Fruit fly (Drosophila melanogaster) whole organism, embryonic: Measurements from ENCODE around the gene pall.

Experiments
- Abd-B ChIP-seq: fragments of 200-800 bp; sonication (Bioruptor generic); optimal IDR thresholded peaks from 2 replicates; lab custom pipeline; 2018; ENCODE audit warnings: missing biosample characterization, mild to moderate bottlenecking, missing genetic modification characterization, moderate library complexity
- BEAF-32 ChIP-seq: fragments of 200-800 bp; sonication (Bioruptor generic); optimal IDR thresholded peaks from 3 replicates; lab custom pipeline; 2017; ENCODE audit warnings: missing biosample characterization, missing genetic modification characterization, mild to moderate bottlenecking, moderate library complexity, missing genetic modification reagents
- CG10565 ChIP-seq: fragments of 200-800 bp; sonication (Bioruptor generic); optimal IDR thresholded peaks from 3 replicates; lab custom pipeline; 2016; ENCODE audit warnings: missing biosample characterization, mild to moderate bottlenecking, missing genetic modification characterization
- CG10979 ChIP-seq: fragments of 200-800 bp; sonication (Bioruptor generic); optimal IDR thresholded peaks from 2 replicates; lab custom pipeline; 2018; ENCODE audit warnings: missing biosample characterization, mild to moderate bottlenecking, missing genetic modification characterization, moderate library complexity
- CG11398 ChIP-seq: fragments of 200-800 bp; sonication (Bioruptor generic); optimal IDR thresholded peaks from 2 replicates; lab custom pipeline; 2016; ENCODE audit warnings: missing biosample characterization, missing genetic modification characterization
- CG12769 ChIP-seq: fragments of 200-800 bp; sonication (Bioruptor generic); optimal IDR thresholded peaks from 2 replicates; lab custom pipeline; 2019; ENCODE audit warnings: missing biosample characterization, mild to moderate bottlenecking, missing genetic modification characterization, moderate library complexity
- CG13123 ChIP-seq: fragments of 200-800 bp; sonication (Bioruptor generic); optimal IDR thresholded peaks from 2 replicates; lab custom pipeline; 2016; ENCODE audit warnings: missing biosample characterization, missing genetic modification characterization
- CG17328 ChIP-seq: fragments of 200-800 bp; sonication (Bioruptor generic); IDR thresholded peaks from 2 replicates; pipeline ENCODE4 v1.3.6; 2022; ENCODE audit warnings: missing biosample characterization, missing genetic modification characterization
- CG34422 ChIP-seq: fragments of 200-800 bp; sonication (Bioruptor generic); IDR thresholded peaks from 3 replicates; pipeline ENCODE4 v1.3.6; 2022; ENCODE audit warnings: missing biosample characterization, missing genetic modification characterization
- CG4854 ChIP-seq: fragments of 200-800 bp; sonication (Bioruptor generic); optimal IDR thresholded peaks from 2 replicates; lab custom pipeline; 2016; ENCODE audit warnings: missing biosample characterization, missing genetic modification characterization, inconsistent platforms
- CG7839 ChIP-seq: fragments of 200-800 bp; sonication (Bioruptor generic); optimal IDR thresholded peaks from 3 replicates; lab custom pipeline; 2018; ENCODE audit warnings: missing biosample characterization, mild to moderate bottlenecking, missing genetic modification characterization, moderate library complexity
- CG9817 ChIP-seq: fragments of 200-800 bp; sonication (Bioruptor generic); optimal IDR thresholded peaks from 2 replicates; lab custom pipeline; 2018; ENCODE audit warnings: missing biosample characterization, mild to moderate bottlenecking, missing genetic modification characterization, moderate library complexity
- CrebB ChIP-seq: fragments of 200-800 bp; sonication (Bioruptor generic); optimal IDR thresholded peaks from 3 replicates; lab custom pipeline; 2018; ENCODE audit warnings: missing biosample characterization, mild to moderate bottlenecking, missing genetic modification characterization
- Dbx ChIP-seq: fragments of 200-800 bp; sonication (Bioruptor generic); IDR thresholded peaks from 3 replicates; pipeline ENCODE4 v1.3.6; 2022; ENCODE audit warnings: missing biosample characterization, missing genetic modification characterization
- Dfd ChIP-seq, 2 experiments: fragments of >200 bp; optimal IDR thresholded peaks; 2 replicates each; lab custom pipeline; 2017; ENCODE audit warnings: missing biosample characterization in 2 of 2, missing genetic modification characterization in 2 of 2
- Doc3 ChIP-seq: fragments of 200-800 bp; sonication (Bioruptor generic); IDR thresholded peaks from 3 replicates; pipeline ENCODE4 v1.3.6; 2022; ENCODE audit warnings: missing biosample characterization, missing genetic modification characterization; ENCODE audit not compliant: partially characterized antibody
- Drgx ChIP-seq: fragments of 200-800 bp; sonication (Bioruptor generic); IDR thresholded peaks from 2 replicates; pipeline ENCODE4 v1.3.6; 2022; ENCODE audit warnings: missing biosample characterization, missing genetic modification characterization
- Fer1 ChIP-seq: fragments of 200-800 bp; sonication (Bioruptor generic); optimal IDR thresholded peaks from 2 replicates; lab custom pipeline; 2017; ENCODE audit warnings: missing biosample characterization, mild to moderate bottlenecking, missing genetic modification characterization
- Fer2 ChIP-seq: fragments of 200-800 bp; sonication (Bioruptor generic); optimal IDR thresholded peaks from 2 replicates; lab custom pipeline; 2018; ENCODE audit warnings: missing biosample characterization, mild to moderate bottlenecking, missing genetic modification characterization, moderate library complexity
- H15 ChIP-seq: fragments of 200-800 bp; sonication (Bioruptor generic); IDR thresholded peaks from 3 replicates; pipeline ENCODE4 v1.3.6; 2022; ENCODE audit warnings: missing biosample characterization, missing genetic modification characterization
- Hr51 ChIP-seq, 2 experiments: fragments of 200-800 bp; sonication (Bioruptor generic); optimal IDR thresholded peaks; 2 replicates in 1 of 2; 3 replicates in 1 of 2; lab custom pipeline; 2016 to 2018; ENCODE audit warnings: missing biosample characterization in 2 of 2, missing genetic modification characterization in 2 of 2, mild to moderate bottlenecking in 1 of 2, moderate library complexity in 1 of 2
- Med ChIP-seq: fragments of 200-800 bp; sonication (Bioruptor generic); peaks from one replicate; lab custom pipeline; 2016; ENCODE audit warnings: missing biosample characterization, missing genetic modification characterization, mild to moderate bottlenecking, inconsistent platforms, moderate library complexity
- Meics ChIP-seq: fragments of 200-800 bp; sonication (Bioruptor generic); optimal IDR thresholded peaks from 2 replicates; lab custom pipeline; 2017; ENCODE audit warnings: missing biosample characterization, mild to moderate bottlenecking, missing genetic modification characterization
- Myb ChIP-seq: fragments of 200-800 bp; sonication (Bioruptor generic); optimal IDR thresholded peaks from 2 replicates; lab custom pipeline; 2016; ENCODE audit warnings: missing biosample characterization, missing genetic modification characterization
- Ssrp ChIP-seq: fragments of 200-800 bp; sonication (Bioruptor generic); optimal IDR thresholded peaks from 2 replicates; lab custom pipeline; 2018; ENCODE audit warnings: missing biosample characterization, mild to moderate bottlenecking, missing genetic modification characterization, moderate library complexity
- ap ChIP-seq: fragments of 200-800 bp; sonication (Bioruptor generic); IDR thresholded peaks from 2 replicates; pipeline ENCODE4 v1.3.6; 2022; ENCODE audit warnings: missing biosample characterization, missing genetic modification characterization
- ash1 ChIP-seq: fragments of 200-800 bp; sonication (Bioruptor generic); optimal IDR thresholded peaks from 2 replicates; lab custom pipeline; 2018; ENCODE audit warnings: missing biosample characterization, mild to moderate bottlenecking, missing genetic modification characterization
- bab2 ChIP-seq: fragments of 200-800 bp; sonication (Bioruptor generic); optimal IDR thresholded peaks from 2 replicates; lab custom pipeline; 2016; ENCODE audit warnings: missing biosample characterization, missing genetic modification characterization
- bbx ChIP-seq: fragments of 200-800 bp; sonication (Bioruptor generic); IDR thresholded peaks from 2 replicates; pipeline ENCODE4 v1.3.6; 2022; ENCODE audit warnings: missing biosample characterization, missing genetic modification characterization; ENCODE audit not compliant: partially characterized antibody
- corto ChIP-seq: fragments of 200-800 bp; sonication (Bioruptor generic); optimal IDR thresholded peaks from 2 replicates; lab custom pipeline; 2016; ENCODE audit warnings: missing biosample characterization, mild to moderate bottlenecking, missing genetic modification characterization, moderate library complexity
- crol ChIP-seq: fragments of 200-800 bp; sonication (Bioruptor generic); IDR thresholded peaks from 2 replicates; pipeline ENCODE4 v1.3.6; 2022; ENCODE audit warnings: missing biosample characterization, missing genetic modification characterization
- da ChIP-seq: fragments of 200-800 bp; sonication (Bioruptor generic); optimal IDR thresholded peaks from 2 replicates; lab custom pipeline; 2016; ENCODE audit warnings: missing biosample characterization, missing genetic modification characterization
- fd64A ChIP-seq: fragments of 200-800 bp; sonication (Bioruptor generic); optimal IDR thresholded peaks from 3 replicates; lab custom pipeline; 2018; ENCODE audit warnings: missing biosample characterization, mild to moderate bottlenecking, missing genetic modification characterization
- gce ChIP-seq: fragments of 200-800 bp; sonication (Bioruptor generic); IDR thresholded peaks from 3 replicates; pipeline ENCODE4 v1.3.6; 2022; ENCODE audit warnings: missing biosample characterization, missing genetic modification characterization
- gcm ChIP-seq: fragments of 200-800 bp; sonication (Bioruptor generic); optimal IDR thresholded peaks from 2 replicates; lab custom pipeline; 2019; ENCODE audit warnings: missing biosample characterization, mild to moderate bottlenecking, missing genetic modification characterization, moderate library complexity
- gem ChIP-seq: fragments of 200-800 bp; sonication (Bioruptor generic); optimal IDR thresholded peaks from 2 replicates; lab custom pipeline; 2019; ENCODE audit warnings: missing biosample characterization, mild to moderate bottlenecking, missing genetic modification characterization, moderate library complexity
- ham ChIP-seq: fragments of 200-800 bp; sonication (Bioruptor generic); IDR thresholded peaks from 2 replicates; pipeline ENCODE4 v1.3.6; 2022; ENCODE audit warnings: missing biosample characterization, missing genetic modification characterization
- insv ChIP-seq, 2 experiments: fragments of 200-800 bp; sonication (Bioruptor generic); optimal IDR thresholded peaks; 3 replicates each; lab custom pipeline; 2016 to 2018; ENCODE audit warnings: missing biosample characterization in 2 of 2, missing genetic modification characterization in 2 of 2
- kah ChIP-seq: fragments of 200-800 bp; sonication (Bioruptor generic); optimal IDR thresholded peaks from 2 replicates; lab custom pipeline; 2018; ENCODE audit warnings: missing biosample characterization, mild to moderate bottlenecking, missing genetic modification characterization
- lab ChIP-seq: fragments of 200-800 bp; sonication (Bioruptor generic); optimal IDR thresholded peaks from 3 replicates; lab custom pipeline; 2017; ENCODE audit warnings: missing biosample characterization, missing genetic modification characterization, mild to moderate bottlenecking, moderate library complexity, missing genetic modification reagents
- lola ChIP-seq, 3 experiments: fragments of >200 bp in 2 of 3; fragments of 200-800 bp in 1 of 3; sonication (Bioruptor generic) in 1 of 3; optimal IDR thresholded peaks; 2 replicates each; lab custom pipeline; 2017 to 2019; ENCODE audit warnings: missing biosample characterization in 3 of 3, missing genetic modification characterization in 3 of 3, mild to moderate bottlenecking in 1 of 3, moderate library complexity in 1 of 3
- luna ChIP-seq: fragments of 200-800 bp; sonication (Bioruptor generic); optimal IDR thresholded peaks from 2 replicates; lab custom pipeline; 2016; ENCODE audit warnings: missing biosample characterization, missing genetic modification characterization
- pzg ChIP-seq: fragments of 200-800 bp; sonication (Bioruptor generic); optimal IDR thresholded peaks from 3 replicates; lab custom pipeline; 2018; ENCODE audit warnings: missing biosample characterization, mild to moderate bottlenecking, missing genetic modification characterization, moderate library complexity
- sisA ChIP-seq: fragments of 200-800 bp; sonication (Bioruptor generic); IDR thresholded peaks from 2 replicates; pipeline ENCODE4 v1.3.6; 2022; ENCODE audit warnings: missing biosample characterization, missing genetic modification characterization
- sr ChIP-seq: fragments of 200-800 bp; sonication (Bioruptor generic); IDR thresholded peaks from 3 replicates; pipeline ENCODE4 v1.3.6; 2022; ENCODE audit warnings: missing biosample characterization, missing genetic modification characterization
- stc ChIP-seq: fragments of 200-800 bp; sonication (Bioruptor generic); IDR thresholded peaks from 2 replicates; pipeline ENCODE4 v1.3.6; 2022; ENCODE audit warnings: missing biosample characterization, missing genetic modification characterization
- stwl ChIP-seq: fragments of 200-800 bp; sonication (Bioruptor generic); optimal IDR thresholded peaks from 3 replicates; lab custom pipeline; 2018; ENCODE audit warnings: missing biosample characterization, mild to moderate bottlenecking, missing genetic modification characterization, moderate library complexity
- tio ChIP-seq: fragments of 200-800 bp; sonication (Bioruptor generic); optimal IDR thresholded peaks from 2 replicates; lab custom pipeline; 2017; ENCODE audit warnings: missing biosample characterization, missing genetic modification characterization, inconsistent platforms
- usp ChIP-seq: fragments of >200 bp; optimal IDR thresholded peaks from 2 replicates; lab custom pipeline; 2017; ENCODE audit warnings: missing biosample characterization, missing genetic modification characterization
- zf30C ChIP-seq: fragments of 200-800 bp; sonication (Bioruptor generic); optimal IDR thresholded peaks from 3 replicates; lab custom pipeline; 2018; ENCODE audit warnings: missing biosample characterization, mild to moderate bottlenecking, missing genetic modification characterization

Gene pall

dm6 chr3L:9455819-9456388 is 31.7 kb downstream of the pall start, which contains the start of the genes phol and CG3552 (continued):
- TF ChIP-seq insv (GFP tag; optimal IDR thresholded peaks at IDR 0.05; lab: Kevin White, UChicago) (peak in 1 of 2 experiments; percentile 17), bbx (GFP tag; lab: Robert Waterston, UW) (0 out of 2 replicates have a peak, but pooled peaks have one; percentile 27), crol (GFP tag; lab: Robert Waterston, UW) (peak; percentile 25; the same call in 1 of the 2 replicates), fd64A (GFP tag; lab: Kevin White, UChicago) (no peak), CG11398 (GFP tag; lab: Kevin White, UChicago) (no peak), lab (GFP tag; lab: Kevin White, UChicago) (peak; percentile 35), Abd-B (GFP tag; lab: Kevin White, UChicago) (peak; percentile 18), sr (no peak), da (GFP tag; lab: Kevin White, UChicago) (no peak), luna (GFP tag; lab: Kevin White, UChicago) (no peak), stc (no peak), Med (peak; percentile 82), Meics (GFP tag; lab: Kevin White, UChicago) (no peak), gcm (GFP tag; lab: Kevin White, UChicago) (no peak), kah (GFP tag; lab: Kevin White, UChicago) (no peak), Ssrp (tag; lab: Kevin White, UChicago) (no peak), Hr51 (GFP tag; optimal IDR thresholded peaks at IDR 0.05; lab: Kevin White, UChicago) (no peak), CG4854 (no peak), CG7839 (tag; lab: Kevin White, UChicago) (no peak), Dfd (GFP tag; optimal IDR thresholded peaks at IDR 0.05; lab: Kevin White, UChicago) (no peak), Dbx (GFP tag; lab: Robert Waterston, UW) (no peak), CG10979 (tag; lab: Kevin White, UChicago) (peak; percentile 7), CG10565 (no peak), Doc3 (GFP tag; lab: Robert Waterston, UW) (0 out of 3 replicates have a peak, but pooled peaks have one; percentile 46), ash1 (no peak), tio (GFP tag; lab: Kevin White, UChicago) (no peak), CG34422 (peak; percentile 81), CrebB (tag; lab: Kevin White, UChicago) (no peak), sisA (GFP tag; lab: Robert Waterston, UW) (no peak), H15 (GFP tag; lab: Robert Waterston, UW) (no peak), ap (GFP tag; lab: Robert Waterston, UW) (no peak), zf30C (GFP tag; lab: Kevin White, UChicago) (no peak), gce (GFP tag; lab: Robert Waterston, UW) (no peak), CG17328 (no peak), stwl (tag; lab: Kevin White, UChicago) (peak; percentile 64), usp (GFP tag; lab: Kevin White, UChicago) (no peak), CG12769 (tag; lab: Kevin White, UChicago) (peak; percentile 10), CG13123 (GFP tag; lab: Kevin White, UChicago) (no peak), Fer2 (tag; lab: Kevin White, UChicago) (no peak), Drgx (GFP tag; lab: Robert Waterston, UW) (no peak), CG9817 (no peak), lola (GFP tag; optimal IDR thresholded peaks at IDR 0.05; lab: Kevin White, UChicago) (no peak), bab2 (GFP tag; lab: Kevin White, UChicago) (peak; percentile 20), BEAF-32 (peak; percentile 57), corto (GFP tag; lab: Kevin White, UChicago) (no peak), gem (tag; lab: Kevin White, UChicago) (peak; percentile 33), Myb (GFP tag; lab: Kevin White, UChicago) (peak; percentile 25), pzg (GFP tag; lab: Kevin White, UChicago) (peak; percentile 57), ham (no peak), Fer1 (GFP tag; lab: Kevin White, UChicago) (no peak)
